Worm (Caenorhabditis elegans): ENCODE results near the gene twk-18.

The twk-18 gene

ce11 chrX:8980676-8981075 is 7.3 kb upstream of the twk-18 start, which contains the start of gene nmur-1:
Gene nmur-1 (plus strand): TSS chrX:8980976.
- no peak for TF ChIP-seq him-1 (tag; optimal IDR thresholded peaks at IDR 0.05)
- TF ChIP-seq dao-5 (tag; optimal IDR thresholded peaks at IDR 0.05), result no peak
- TF ChIP-seq W03F9.2 (tag; optimal IDR thresholded peaks at IDR 0.05), result no peak

DNA sequence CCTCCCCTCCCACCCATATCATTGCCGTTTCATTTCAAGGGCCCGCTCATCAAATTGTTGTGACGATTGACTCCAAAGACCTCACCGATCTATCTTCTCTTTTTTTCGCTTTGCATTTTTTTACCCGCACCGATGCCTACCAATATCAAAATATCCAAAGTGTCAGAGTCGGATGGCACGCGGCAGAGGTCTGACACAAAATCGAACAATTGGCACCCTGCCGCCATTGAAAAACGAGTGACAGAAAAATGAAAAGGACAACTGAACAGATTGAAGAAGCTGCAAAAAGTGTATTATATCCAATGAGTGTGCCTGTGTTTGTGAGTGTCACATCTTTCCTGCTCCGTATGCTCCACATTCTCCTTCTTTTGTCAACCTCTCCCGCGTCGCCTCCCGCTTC is 1.5 kb upstream of the twk-18 start:
- TF ChIP-seq dao-5 (tag; optimal IDR thresholded peaks at IDR 0.05), result no peak
- no peak for TF ChIP-seq W03F9.2 (tag; optimal IDR thresholded peaks at IDR 0.05)
- no peak for TF ChIP-seq him-1 (tag; optimal IDR thresholded peaks at IDR 0.05)

ce11 chrX:8991856-8992456 is 4.0 kb downstream of the twk-18 start, which contains the start of gene C24A3.4:
Gene C24A3.4 (plus strand): TSS chrX:8992406.
- TF ChIP-seq him-1 (tag; optimal IDR thresholded peaks at IDR 0.05), result no peak
- no peak for TF ChIP-seq dao-5 (tag; optimal IDR thresholded peaks at IDR 0.05)
- no peak for TF ChIP-seq W03F9.2 (tag; optimal IDR thresholded peaks at IDR 0.05)

DNA sequence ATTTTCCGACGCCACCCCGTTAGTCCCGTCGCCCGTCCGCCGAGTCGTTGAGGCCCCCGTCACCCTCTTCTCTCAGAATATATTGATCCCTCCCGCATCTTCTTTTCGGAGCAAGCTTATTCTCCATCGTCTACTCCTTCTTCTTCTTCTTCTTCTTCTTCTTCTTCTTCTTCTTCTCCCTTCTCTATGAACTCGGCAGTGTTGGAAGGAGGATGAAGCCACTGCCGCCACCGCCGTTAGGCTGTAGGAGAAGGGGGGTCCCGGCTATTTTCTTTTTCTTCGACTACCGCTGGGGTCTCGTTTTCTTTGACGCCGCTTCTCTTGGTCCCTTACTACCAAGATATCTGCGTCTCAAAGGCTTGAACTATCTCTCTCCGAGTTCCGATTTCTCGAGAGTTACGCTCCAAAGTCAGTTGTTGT is 7.6 kb downstream of the twk-18 start:
- peak; percentile 50 for TF ChIP-seq him-1 (tag; optimal IDR thresholded peaks at IDR 0.05)
- no peak for TF ChIP-seq dao-5 (tag; optimal IDR thresholded peaks at IDR 0.05)

DNA sequence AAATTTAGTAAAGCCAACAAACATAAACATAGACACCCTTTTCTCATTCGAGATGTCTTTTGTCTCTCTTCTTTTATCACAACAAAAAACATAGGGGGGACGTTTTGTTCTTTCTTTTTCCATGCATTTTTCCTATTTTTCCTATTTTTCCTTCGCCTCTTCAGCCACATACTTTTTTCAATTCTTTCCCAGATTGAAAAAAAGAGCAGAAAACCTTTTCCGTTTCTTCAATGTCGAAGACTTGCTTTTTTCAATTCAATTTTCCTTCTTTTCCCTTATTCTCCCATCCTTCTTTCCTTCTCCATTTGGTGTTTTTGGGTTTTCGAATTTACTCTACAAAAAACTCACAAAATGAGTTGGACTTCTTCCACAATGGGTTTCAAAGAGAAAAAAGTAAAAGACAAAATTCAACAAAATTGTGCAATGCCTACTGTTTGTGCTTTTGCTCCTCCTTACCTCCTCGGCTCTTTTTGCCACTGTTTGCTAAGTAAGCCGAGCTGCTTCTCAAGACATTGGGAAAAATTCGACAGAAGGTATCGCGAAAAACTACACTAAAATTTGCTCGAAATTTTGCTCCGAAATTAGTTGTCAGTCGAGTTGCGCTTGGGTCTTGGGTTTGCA is 8.7 kb downstream of the twk-18 start:
- TF ChIP-seq him-1 (tag; optimal IDR thresholded peaks at IDR 0.05), result no peak
- TF ChIP-seq dao-5 (tag; optimal IDR thresholded peaks at IDR 0.05), result no peak
- TF ChIP-seq W03F9.2 (tag; optimal IDR thresholded peaks at IDR 0.05), result no peak

DNA sequence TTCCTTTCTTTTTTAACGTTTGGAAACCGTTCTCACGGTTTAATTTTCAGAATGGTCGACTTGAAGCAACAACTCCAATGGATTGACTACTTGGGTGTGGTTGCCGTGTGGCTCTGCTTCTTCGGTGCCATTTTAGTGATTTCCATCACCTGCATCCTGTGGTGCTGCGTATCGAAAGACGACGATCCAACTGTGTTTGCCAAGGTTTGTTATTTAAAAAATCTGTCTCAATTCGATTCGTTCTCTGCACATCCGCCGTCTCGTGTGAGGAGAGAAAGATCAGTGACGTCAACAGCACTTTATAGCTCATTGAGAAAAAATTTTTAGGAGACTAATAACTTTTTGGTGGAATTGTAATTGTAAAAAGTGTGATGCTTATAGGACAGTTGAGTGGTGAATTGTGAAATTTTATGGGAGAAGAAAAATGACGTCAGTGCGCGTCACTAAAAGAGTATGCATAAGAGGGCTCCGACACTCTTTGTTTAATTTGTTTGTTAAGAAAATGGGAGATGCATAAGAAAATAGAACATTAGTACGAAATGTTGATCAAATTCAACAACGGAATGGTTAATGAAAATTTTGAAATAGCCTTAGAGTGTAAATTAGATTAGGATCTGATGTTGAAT is 9.6 kb downstream of the twk-18 start, which contains the start of gene C24A3.2:
Gene C24A3.2, plus strand, starts transcription at position 51 of the 626 bp plus-strand sequence.
- TF ChIP-seq dao-5 (tag; optimal IDR thresholded peaks at IDR 0.05), result no peak
- no peak for TF ChIP-seq W03F9.2 (tag; optimal IDR thresholded peaks at IDR 0.05)
- no peak for TF ChIP-seq him-1 (tag; optimal IDR thresholded peaks at IDR 0.05)

DNA sequence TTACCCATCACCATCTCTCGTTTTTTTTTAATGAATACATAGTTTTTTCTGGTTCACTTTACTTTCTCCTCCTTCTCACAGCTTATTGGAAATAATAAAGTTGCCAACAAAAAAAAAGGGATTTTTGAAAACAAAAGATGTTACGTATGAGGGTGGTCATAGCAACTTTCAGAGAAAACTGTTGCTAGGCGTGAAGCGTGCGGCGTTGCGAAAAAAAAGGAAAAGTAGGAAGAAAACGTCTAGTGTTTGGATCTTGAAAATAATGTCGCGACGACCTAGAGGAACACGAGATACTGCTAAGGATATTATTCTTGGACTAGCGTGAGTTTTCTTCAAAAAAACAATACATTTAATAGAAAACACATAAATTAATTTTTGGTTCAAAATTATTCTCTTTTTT is 10.9 kb downstream of the twk-18 start, which contains the start of gene C24A3.1:
Gene C24A3.1, plus strand, starts transcription at position 263 of the 400 bp plus-strand sequence.
- no peak for TF ChIP-seq dao-5 (tag; optimal IDR thresholded peaks at IDR 0.05)
- no peak for TF ChIP-seq him-1 (tag; optimal IDR thresholded peaks at IDR 0.05)
- TF ChIP-seq W03F9.2 (tag; optimal IDR thresholded peaks at IDR 0.05), result no peak

ce11 chrX:9010418-9010817 is 22.5 kb downstream of the twk-18 start, which contains the start of gene C24A3.9:
Gene C24A3.9 (minus strand): TSS chrX:9010518.
- TF ChIP-seq him-1 (tag; optimal IDR thresholded peaks at IDR 0.05) (no peak), W03F9.2 (tag; optimal IDR thresholded peaks at IDR 0.05) (no peak), dao-5 (tag; optimal IDR thresholded peaks at IDR 0.05) (no peak)

DNA sequence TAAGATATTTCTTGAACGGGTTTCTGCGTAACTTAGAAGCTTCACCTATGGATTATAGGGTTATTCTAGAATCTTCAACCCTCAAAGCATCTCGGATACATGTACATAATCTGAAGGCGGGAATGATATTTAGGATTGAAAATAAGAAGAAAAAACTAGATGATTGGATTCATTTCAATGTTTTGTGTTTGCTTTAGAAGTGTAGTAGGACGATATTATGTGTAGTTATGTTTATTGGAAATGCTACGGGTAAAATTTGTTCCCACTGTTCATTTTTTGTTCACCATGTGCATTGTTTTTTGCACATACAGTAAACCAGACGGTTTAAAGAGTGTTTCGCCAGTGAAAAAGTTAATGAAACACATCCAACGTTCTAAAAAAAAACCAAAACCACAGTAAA is 23.5 kb downstream of the twk-18 start:
- TF ChIP-seq W03F9.2 (tag; optimal IDR thresholded peaks at IDR 0.05) (no peak), dao-5 (tag; optimal IDR thresholded peaks at IDR 0.05) (no peak), him-1 (tag; optimal IDR thresholded peaks at IDR 0.05) (no peak)

- TF ChIP-seq dao-5 (tag; optimal IDR thresholded peaks at IDR 0.05), result no peak
Measured at ce11 chrX:9014451-9014850, 26.5 kb downstream of the twk-18 start.

- TF ChIP-seq dao-5 (tag; optimal IDR thresholded peaks at IDR 0.05) (no peak), him-1 (tag; optimal IDR thresholded peaks at IDR 0.05) (no peak), W03F9.2 (tag; optimal IDR thresholded peaks at IDR 0.05) (no peak)
Measured at ce11 chrX:9015420-9015819, 27.5 kb downstream of the twk-18 start, which contains the start of gene T25B6.4. Gene T25B6.4 (plus strand): TSS chrX:9015720.

DNA sequence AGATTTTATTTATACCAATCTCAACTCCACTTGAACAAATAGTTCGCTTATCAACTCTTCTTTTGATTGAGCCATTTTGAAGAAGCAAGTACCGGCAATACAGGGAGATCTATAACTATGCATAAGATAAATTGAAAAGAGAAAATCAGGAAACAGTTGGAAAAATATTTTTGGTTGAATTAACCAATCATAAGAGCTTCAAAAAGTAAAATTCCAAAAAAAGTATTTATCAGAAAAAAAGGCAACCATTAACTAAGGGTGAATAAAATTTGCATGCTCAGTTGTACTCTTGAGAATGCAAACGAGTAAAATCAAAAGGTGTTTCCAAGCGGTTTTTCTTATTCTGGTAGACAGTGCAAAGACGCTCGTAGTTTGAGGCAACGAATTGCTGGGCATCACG is 33.7 kb downstream of the twk-18 start, which contains the start of gene T25B6.5:
Gene T25B6.5, minus strand, starts transcription at position 101 of the 400 bp plus-strand sequence.
- TF ChIP-seq W03F9.2 (tag; optimal IDR thresholded peaks at IDR 0.05), result no peak
- no peak for TF ChIP-seq him-1 (tag; optimal IDR thresholded peaks at IDR 0.05)

ce11 chrX:9022779-9023178 is 34.9 kb downstream of the twk-18 start, which contains the start of gene T25B6.6:
Gene T25B6.6 (minus strand): TSS chrX:9022879.
- TF ChIP-seq W03F9.2 (tag; optimal IDR thresholded peaks at IDR 0.05) (no peak), him-1 (tag; optimal IDR thresholded peaks at IDR 0.05) (no peak), dao-5 (tag; optimal IDR thresholded peaks at IDR 0.05) (no peak)

- TF ChIP-seq him-1 (tag; optimal IDR thresholded peaks at IDR 0.05), result no peak
- no peak for TF ChIP-seq dao-5 (tag; optimal IDR thresholded peaks at IDR 0.05)
- no peak for TF ChIP-seq W03F9.2 (tag; optimal IDR thresholded peaks at IDR 0.05)
Measured at ce11 chrX:9023816-9024215, 35.9 kb downstream of the twk-18 start.

All from whole organism, L4/young adult.